Worm (Caenorhabditis elegans): ENCODE measurements around the gene srj-4.
"Not testable (repeated sequence)": the region's sequence is repeated elsewhere in the genome, so short reads cannot be mapped to it uniquely, and the experiment has no call there.

ce11 chrV:12130688-12131087 lies 32.3 kb upstream of the srj-4 start, which contains the start of gene C27A7.6:
- not testable (repeated sequence) for TF ChIP-seq him-1, dao-5, W03F9.2 (tag; optimal IDR thresholded peaks at IDR 0.05)

All from whole organism, L4/young adult.